Worm (Caenorhabditis elegans) whole organism, L1 larva: ENCODE data around the gene srh-44.

Experiments used
- C04F5.9 ChIP-seq: sonication (generic microtip); optimal IDR thresholded peaks from 2 replicates; lab custom pipeline; 2016; ENCODE audit warnings: missing genetic modification characterization, missing compliant biosample characterization
- C34B4.2 ChIP-seq: sonication (generic microtip); optimal IDR thresholded peaks from 2 replicates; lab custom pipeline; 2017; ENCODE audit warnings: mild to moderate bottlenecking, missing genetic modification characterization, missing compliant biosample characterization
- F16B12.6 ChIP-seq: fragments of 150-350 bp; optimal IDR thresholded peaks from 2 replicates; lab custom pipeline; 2014; ENCODE audit warnings: missing biosample characterization, missing genetic modification characterization
- Y116A8C.19 ChIP-seq: sonication (generic microtip); optimal IDR thresholded peaks from 2 replicates; lab custom pipeline; 2016; ENCODE audit warnings: missing compliant biosample characterization, missing genetic modification characterization, borderline replicate concordance
- alr-1 ChIP-seq: fragments of 200-800 bp; sonication (Bioruptor generic); optimal IDR thresholded peaks from 2 replicates; lab custom pipeline; 2018; ENCODE audit warnings: borderline replicate concordance, mild to moderate bottlenecking, missing genetic modification characterization, missing compliant biosample characterization
- aly-2 ChIP-seq: fragments of 150-350 bp; optimal IDR thresholded peaks from 2 replicates; lab custom pipeline; 2014; ENCODE audit warnings: missing biosample characterization, missing genetic modification characterization
- ama-1 ChIP-seq: fragments of 150-350 bp; optimal IDR thresholded peaks from 2 replicates; lab custom pipeline; 2014
- ceh-8 ChIP-seq: fragments of 200-800 bp; sonication (Bioruptor generic); optimal IDR thresholded peaks from 2 replicates; lab custom pipeline; 2018; ENCODE audit warnings: mild to moderate bottlenecking, missing genetic modification characterization, moderate library complexity, missing compliant biosample characterization
- ceh-82 ChIP-seq, 3 experiments: fragments of 150-350 bp in 1 of 3; sonication (generic microtip) in 2 of 3; optimal IDR thresholded peaks; 2 replicates each; lab custom pipeline; 2014 to 2017; ENCODE audit warnings: missing biosample characterization in 3 of 3, missing genetic modification characterization in 3 of 3
- ceh-88 ChIP-seq: fragments of 200-800 bp; sonication (Bioruptor generic); IDR thresholded peaks from 2 replicates; pipeline ENCODE4 v1.3.6; 2022; ENCODE audit warnings: missing genetic modification characterization, missing compliant biosample characterization
- dpl-1 ChIP-seq, 3 experiments: fragments of 150-350 bp in 2 of 3; sonication (generic microtip) in 1 of 3; optimal IDR thresholded peaks; 2 replicates each; lab custom pipeline; 2014 to 2017; ENCODE audit warnings: missing biosample characterization in 3 of 3, missing genetic modification characterization in 3 of 3, missing genetic modification reagents in 3 of 3
- efl-1 ChIP-seq, 4 experiments: fragments of 150-350 bp; optimal IDR thresholded peaks in 3 of 4; peaks in 1 of 4; 1 replicate in 1 of 4; 2 replicates in 3 of 4; lab custom pipeline; 2014; ENCODE audit warnings: missing biosample characterization in 2 of 4, missing genetic modification characterization in 2 of 4, missing genetic modification reagents in 2 of 4
- egl-27 ChIP-seq, 2 experiments: fragments of 150-350 bp in 1 of 2; sonication (generic microtip); optimal IDR thresholded peaks; 3 replicates each; lab custom pipeline; 2017 to 2018; ENCODE audit warnings: missing biosample characterization in 2 of 2, missing genetic modification characterization in 2 of 2, missing genetic modification reagents in 2 of 2
- elt-2 ChIP-seq: sonication (generic microtip); optimal IDR thresholded peaks from 2 replicates; lab custom pipeline; 2016; ENCODE audit warnings: missing genetic modification characterization, mild to moderate bottlenecking, inconsistent platforms, missing compliant biosample characterization, missing genetic modification reagents
- fkh-10 ChIP-seq: sonication (generic microtip); optimal IDR thresholded peaks from 2 replicates; lab custom pipeline; 2017; ENCODE audit warnings: missing biosample characterization, missing genetic modification reagents, missing genetic modification characterization
- fkh-4 ChIP-seq: sonication (generic microtip); optimal IDR thresholded peaks from 2 replicates; lab custom pipeline; 2016; ENCODE audit warnings: missing compliant biosample characterization, missing genetic modification characterization, borderline replicate concordance
- fkh-8 ChIP-seq: sonication (generic microtip); optimal IDR thresholded peaks from 2 replicates; lab custom pipeline; 2016; ENCODE audit warnings: mild to moderate bottlenecking, missing genetic modification characterization, missing compliant biosample characterization
- grh-1 ChIP-seq: fragments of 200-800 bp; sonication (Bioruptor generic); IDR thresholded peaks from 2 replicates; pipeline ENCODE4 v1.3.6; 2022; ENCODE audit warnings: missing genetic modification reagents, missing genetic modification characterization, missing compliant biosample characterization
- hlh-4 ChIP-seq: sonication (generic microtip); optimal IDR thresholded peaks from 2 replicates; lab custom pipeline; 2016; ENCODE audit warnings: mild to moderate bottlenecking, missing genetic modification characterization, missing compliant biosample characterization
- hpl-2 ChIP-seq: fragments of 150-350 bp; optimal IDR thresholded peaks from 2 replicates; lab custom pipeline; 2014; ENCODE audit warnings: missing biosample characterization, missing genetic modification reagents, missing genetic modification characterization
- jun-1 ChIP-seq: fragments of 150-350 bp; optimal IDR thresholded peaks from 2 replicates; lab custom pipeline; 2014; ENCODE audit warnings: missing biosample characterization, missing genetic modification reagents, missing genetic modification characterization
- lin-13 ChIP-seq: fragments of 150-350 bp; optimal IDR thresholded peaks from 2 replicates; lab custom pipeline; 2014; ENCODE audit warnings: missing biosample characterization, missing genetic modification reagents, missing genetic modification characterization
- lin-14 ChIP-seq: fragments of 200-800 bp; sonication (Bioruptor generic); optimal IDR thresholded peaks from 2 replicates; lab custom pipeline; 2018; ENCODE audit warnings: mild to moderate bottlenecking, missing genetic modification characterization, moderate library complexity, missing compliant biosample characterization
- lin-15B ChIP-seq: fragments of 150-350 bp; sonication (generic microtip); optimal IDR thresholded peaks from 3 replicates; lab custom pipeline; 2014; ENCODE audit warnings: missing biosample characterization, missing genetic modification characterization
- lin-35 ChIP-seq, 2 experiments: fragments of 150-350 bp; optimal IDR thresholded peaks; 2 replicates each; lab custom pipeline; 2014; ENCODE audit warnings: missing biosample characterization in 2 of 2, missing genetic modification characterization in 2 of 2, missing genetic modification reagents in 2 of 2
- lsy-2 ChIP-seq, 2 experiments: fragments of 150-350 bp; optimal IDR thresholded peaks; 2 replicates each; lab custom pipeline; 2014; ENCODE audit warnings: missing biosample characterization in 2 of 2, missing genetic modification characterization in 2 of 2
- mab-9 ChIP-seq: fragments of 200-800 bp; sonication (Bioruptor generic); IDR thresholded peaks from 2 replicates; pipeline ENCODE4 v1.3.6; 2022; ENCODE audit warnings: missing genetic modification reagents, missing genetic modification characterization, missing compliant biosample characterization
- mdl-1 ChIP-seq, 2 experiments: fragments of 150-350 bp; optimal IDR thresholded peaks; 2 replicates each; lab custom pipeline; 2014 to 2017; ENCODE audit warnings: missing biosample characterization in 2 of 2, missing genetic modification characterization in 2 of 2, inconsistent platforms in 1 of 2
- mef-2 ChIP-seq: fragments of 150-350 bp; optimal IDR thresholded peaks from 2 replicates; lab custom pipeline; 2014; ENCODE audit warnings: missing biosample characterization, missing genetic modification characterization
- nhr-19 ChIP-seq: fragments of 200-800 bp; sonication (Bioruptor generic); conservative IDR thresholded peaks from 2 replicates; pipeline ENCODE4 v1.3.6; 2022; ENCODE audit warnings: missing genetic modification characterization, missing compliant biosample characterization
- nhr-20 ChIP-seq: sonication (generic microtip); optimal IDR thresholded peaks from 2 replicates; lab custom pipeline; 2016; ENCODE audit warnings: mild to moderate bottlenecking, missing genetic modification characterization, missing compliant biosample characterization
- nhr-237 ChIP-seq: fragments of 150-350 bp; optimal IDR thresholded peaks from 2 replicates; lab custom pipeline; 2014; ENCODE audit warnings: missing biosample characterization, missing genetic modification characterization
- nhr-47 ChIP-seq: sonication (generic microtip); optimal IDR thresholded peaks from 2 replicates; lab custom pipeline; 2016; ENCODE audit warnings: mild to moderate bottlenecking, missing genetic modification characterization, moderate library complexity, missing compliant biosample characterization
- nhr-71 ChIP-seq: sonication (generic microtip); optimal IDR thresholded peaks from 2 replicates; lab custom pipeline; 2016; ENCODE audit warnings: mild to moderate bottlenecking, missing genetic modification characterization, moderate library complexity, missing compliant biosample characterization
- nhr-76 ChIP-seq: sonication (generic microtip); optimal IDR thresholded peaks from 2 replicates; lab custom pipeline; 2017; ENCODE audit warnings: missing biosample characterization, missing genetic modification characterization
- nhr-77 ChIP-seq: fragments of 150-350 bp; optimal IDR thresholded peaks from 2 replicates; lab custom pipeline; 2014; ENCODE audit warnings: missing biosample characterization, missing genetic modification characterization
- nhr-90 ChIP-seq: sonication (generic microtip); optimal IDR thresholded peaks from 2 replicates; lab custom pipeline; 2016; ENCODE audit warnings: mild to moderate bottlenecking, missing genetic modification characterization, missing compliant biosample characterization; ENCODE audit not compliant: poor library complexity
- pax-3 ChIP-seq: fragments of 200-800 bp; sonication (Bioruptor generic); optimal IDR thresholded peaks from 2 replicates; lab custom pipeline; 2018; ENCODE audit warnings: mild to moderate bottlenecking, missing genetic modification characterization, moderate library complexity, missing compliant biosample characterization
- snpc-4 ChIP-seq: fragments of 150-350 bp; optimal IDR thresholded peaks from 2 replicates; lab custom pipeline; 2014; ENCODE audit warnings: missing biosample characterization, missing genetic modification characterization
- sox-4 ChIP-seq: sonication (generic microtip); optimal IDR thresholded peaks from 2 replicates; lab custom pipeline; 2016; ENCODE audit warnings: missing genetic modification characterization, missing compliant biosample characterization
- sup-37 ChIP-seq: fragments of 200-800 bp; sonication (Bioruptor generic); optimal IDR thresholded peaks from 2 replicates; lab custom pipeline; 2018; ENCODE audit warnings: mild to moderate bottlenecking, missing genetic modification characterization, missing compliant biosample characterization
- tbx-2 ChIP-seq: sonication (generic microtip); optimal IDR thresholded peaks from 2 replicates; lab custom pipeline; 2016; ENCODE audit warnings: missing genetic modification characterization, missing compliant biosample characterization
- tlp-1 ChIP-seq: fragments of 150-350 bp; optimal IDR thresholded peaks from 2 replicates; lab custom pipeline; 2014; ENCODE audit warnings: missing biosample characterization, missing genetic modification characterization
- unc-130 ChIP-seq: fragments of 150-350 bp; optimal IDR thresholded peaks from 2 replicates; lab custom pipeline; 2017; ENCODE audit warnings: missing biosample characterization, missing genetic modification characterization, inconsistent platforms
- unc-62 ChIP-seq: fragments of 150-350 bp; optimal IDR thresholded peaks from 2 replicates; lab custom pipeline; 2014; ENCODE audit warnings: missing biosample characterization, missing genetic modification reagents, missing genetic modification characterization
- unc-86 ChIP-seq: sonication (generic microtip); optimal IDR thresholded peaks from 2 replicates; lab custom pipeline; 2016; ENCODE audit warnings: missing genetic modification characterization, missing compliant biosample characterization
- vab-15 ChIP-seq: sonication (generic microtip); optimal IDR thresholded peaks from 2 replicates; lab custom pipeline; 2017; ENCODE audit warnings: missing genotype, mild to moderate bottlenecking, missing genetic modification characterization, missing compliant biosample characterization
- xbp-1 ChIP-seq: sonication (generic microtip); optimal IDR thresholded peaks from 2 replicates; lab custom pipeline; 2016; ENCODE audit warnings: missing genetic modification characterization, missing compliant biosample characterization
- zag-1 ChIP-seq: fragments of 150-350 bp; optimal IDR thresholded peaks from 2 replicates; lab custom pipeline; 2014; ENCODE audit warnings: missing biosample characterization, missing genetic modification characterization
- ztf-11 ChIP-seq, 2 experiments: sonication (generic microtip); optimal IDR thresholded peaks; 2 replicates each; lab custom pipeline; 2016 to 2017; ENCODE audit warnings: missing genetic modification characterization in 2 of 2, missing biosample characterization in 1 of 2, missing compliant biosample characterization in 1 of 2
- ztf-4 ChIP-seq: fragments of 150-350 bp; optimal IDR thresholded peaks from 2 replicates; lab custom pipeline; 2014; ENCODE audit warnings: missing biosample characterization, missing genetic modification characterization

Gene srh-44

DNA sequence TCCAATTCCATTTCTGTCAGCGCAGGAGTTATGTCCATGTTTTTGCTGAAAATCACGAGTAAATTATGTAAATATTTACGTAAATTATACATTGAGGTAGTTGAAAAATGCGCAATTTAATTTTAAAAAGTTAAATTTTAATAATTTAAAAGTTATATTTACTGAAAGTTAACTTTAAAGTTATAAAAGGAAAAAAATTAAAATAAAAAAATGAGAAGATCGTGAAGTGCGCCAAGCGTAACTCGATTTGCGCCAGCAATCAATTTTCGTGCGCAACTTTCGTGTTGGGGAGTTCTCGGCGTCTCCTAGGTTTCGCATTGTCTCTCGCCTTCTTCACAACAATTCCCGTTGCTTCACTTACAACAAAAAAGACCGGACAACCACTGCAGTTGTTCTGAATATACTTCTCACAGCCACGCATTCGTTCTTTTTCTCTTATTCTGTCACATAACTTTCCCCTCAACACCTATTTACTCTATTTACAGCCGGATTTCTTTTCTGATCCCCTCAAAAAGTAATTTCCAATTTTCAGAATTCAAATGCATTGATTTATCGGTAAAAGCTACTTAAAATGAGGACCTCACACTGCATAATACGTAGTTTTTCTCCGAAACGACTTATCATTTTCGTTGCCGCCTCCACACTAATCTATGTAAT is 41.2 kb upstream of the srh-44 start, which contains the start of the genes metl-1 and W02B12.11:
metl-1 (minus strand) TSS at position 51 of the 657 bp plus-strand sequence.
W02B12.11 (plus strand) TSS at position 337 of the 657 bp plus-strand sequence.
- TF ChIP-seq ztf-11 (tag; optimal IDR thresholded peaks at IDR 0.05; lab: Kevin White, UChicago) (peak in 1 of 2 experiments; percentile 55), fkh-4 (peak; percentile 46), mab-9 (peak; percentile 78), nhr-76 (tag; lab: Kevin White, UChicago) (no peak), lsy-2 (tag; optimal IDR thresholded peaks at IDR 0.05; lab: Kevin White, UChicago) (peak; percentile 90 to 94), lin-15B (tag; lab: Kevin White, UChicago) (peak; percentile 69), fkh-10 (peak; percentile 51), F16B12.6 (tag; lab: Kevin White, UChicago) (peak; percentile 54), ceh-8 (GFP tag; lab: Kevin White, UChicago) (peak; percentile 70), mef-2 (no peak), elt-2 (tag; lab: Kevin White, UChicago) (peak; percentile 41), jun-1 (peak; percentile 71), nhr-237 (tag; lab: Kevin White, UChicago) (no peak), sup-37 (GFP tag; lab: Kevin White, UChicago) (peak; percentile 9), unc-86 (tag; lab: Kevin White, UChicago) (peak; percentile 82), ama-1 (lab: Kevin White, UChicago) (no peak), nhr-71 (tag; lab: Kevin White, UChicago) (peak; percentile 92), Y116A8C.19 (tag; lab: Kevin White, UChicago) (no peak), mdl-1 (tag; optimal IDR thresholded peaks at IDR 0.05; lab: Kevin White, UChicago) (peak in 1 of 2 experiments; percentile 62), fkh-8 (peak; percentile 79), grh-1 (GFP tag; lab: Robert Waterston, UW) (peak; percentile 89), tlp-1 (tag; lab: Kevin White, UChicago) (no peak), aly-2 (tag; lab: Kevin White, UChicago) (peak; percentile 29), nhr-47 (tag; lab: Kevin White, UChicago) (peak; percentile 91), dpl-1 (GFP tag; optimal IDR thresholded peaks at IDR 0.05; lab: Kevin White, UChicago) (peak; percentile 74 to 81 (median 81)), ztf-4 (peak; percentile 80), vab-15 (no peak), nhr-19 (GFP tag; lab: Robert Waterston, UW) (peak; percentile 92), snpc-4 (tag; lab: Kevin White, UChicago) (peak; percentile 81), ceh-82 (tag; optimal IDR thresholded peaks at IDR 0.05; lab: Kevin White, UChicago) (peak; percentile 86 to 93 (median 90)), C34B4.2 (tag; lab: Kevin White, UChicago) (no peak), nhr-20 (tag; lab: Kevin White, UChicago) (peak; percentile 89), efl-1 (optimal IDR thresholded peaks at IDR 0.05; lab: Kevin White, UChicago) (peak; percentile 80 to 85), efl-1 (GFP tag; optimal IDR thresholded peaks at IDR 0.05 in 1 of 2; lab: Kevin White, UChicago) (peak; percentile 79 to 98), xbp-1 (peak; percentile 85), tbx-2 (tag; lab: Kevin White, UChicago) (peak; percentile 88), nhr-90 (peak; percentile 92), nhr-77 (peak; percentile 39), alr-1 (no peak), pax-3 (peak; percentile 52), lin-35 (GFP tag; optimal IDR thresholded peaks at IDR 0.05; lab: Kevin White, UChicago) (peak; percentile 83 to 85), ceh-88 (0 out of 2 replicates have a peak, but pooled peaks have one; percentile 40), hlh-4 (tag; lab: Kevin White, UChicago) (no peak), unc-130 (peak; percentile 80), unc-62 (GFP tag; lab: Kevin White, UChicago) (no peak), lin-14 (GFP tag; lab: Kevin White, UChicago) (no peak), lin-13 (GFP tag; lab: Kevin White, UChicago) (peak; percentile 67), zag-1 (tag; lab: Kevin White, UChicago) (peak; percentile 46), sox-4 (tag; lab: Kevin White, UChicago) (peak; percentile 34), egl-27 (tag; optimal IDR thresholded peaks at IDR 0.05; lab: Kevin White, UChicago) (no peak), C04F5.9 (tag; lab: Kevin White, UChicago) (peak; percentile 69), hpl-2 (peak; percentile 4)
